Fruit fly (Drosophila melanogaster): ENCODE measurements around the gene eIF4E3.

The eIF4E3 gene

dm6 chr3L:8211590-8211989 is 17.4 kb upstream of the eIF4E3 start, which contains the start of gene CG8006:
Gene CG8006 (plus strand): TSS chr3L:8211890.
- TF ChIP-seq otp (GFP tag; IDR thresholded peaks at IDR 0.05) (no peak), Ets65A (GFP tag) (peak; percentile 90)

dm6 chr3L:8214980-8215379 is 14.0 kb upstream of the eIF4E3 start, which contains the start of gene CG8012:
Gene CG8012 (plus strand): TSS chr3L:8215280.
- no peak for TF ChIP-seq yki (optimal IDR thresholded peaks at IDR 0.05)
- TF ChIP-seq HLH4C (GFP tag; IDR thresholded peaks at IDR 0.05; ENCODE audit: partially characterized antibody) = no peak

dm6 chr3L:8218883-8219282 is 10.1 kb upstream of the eIF4E3 start, which contains the start of gene CG13674:
Gene CG13674 (minus strand): TSS chr3L:8218983.
- TF ChIP-seq mld (GFP tag; IDR thresholded peaks at IDR 0.05; ENCODE audit: partially characterized antibody) (no peak), Hey (tag; optimal IDR thresholded peaks at IDR 0.05) (peak; percentile 65)

DNA sequence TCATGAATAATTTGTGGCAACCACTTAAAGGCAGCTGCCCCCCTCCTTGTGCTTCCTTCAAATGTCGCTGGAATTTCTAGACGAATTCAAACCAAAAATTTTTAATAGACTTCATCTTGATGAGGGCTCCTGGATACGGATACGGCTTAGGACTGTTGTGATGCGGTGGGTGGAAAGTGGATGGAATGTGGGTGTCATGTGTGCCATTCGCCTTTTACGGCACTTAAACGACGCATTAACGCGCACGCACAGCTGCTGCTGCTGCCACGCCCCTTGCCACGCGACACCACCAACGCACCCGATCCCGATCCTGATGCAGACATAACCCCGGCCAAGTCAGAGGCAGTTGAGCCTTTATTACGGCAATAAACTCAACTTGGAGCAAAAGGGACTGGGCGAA is 9.3 kb upstream of the eIF4E3 start:
- TF ChIP-seq hb (GFP tag; IDR thresholded peaks at IDR 0.05; ENCODE audit: partially characterized antibody) = no peak
- no peak for TF ChIP-seq CG2202 (tag; optimal IDR thresholded peaks at IDR 0.05)
- TF ChIP-seq gt (GFP tag; IDR thresholded peaks at IDR 0.05) = no peak
- TF ChIP-seq Bdp1 (GFP tag; optimal IDR thresholded peaks at IDR 0.05) = no peak
- TF ChIP-seq stc (GFP tag; IDR thresholded peaks at IDR 0.05) = no peak
- no peak for TF ChIP-seq CG3847 (GFP tag; IDR thresholded peaks at IDR 0.05)
- TF ChIP-seq Hey (tag; optimal IDR thresholded peaks at IDR 0.05) = peak; percentile 65
- TF ChIP-seq crol (GFP tag; IDR thresholded peaks at IDR 0.05) = no peak
- no peak for TF ChIP-seq dan (GFP tag; IDR thresholded peaks at IDR 0.05)
- TF ChIP-seq CG7786 (GFP tag; optimal IDR thresholded peaks at IDR 0.05) = no peak
- peak; percentile 30 for TF ChIP-seq CG13894 (tag; optimal IDR thresholded peaks at IDR 0.05)
- no peak for TF ChIP-seq Opbp (GFP tag; IDR thresholded peaks at IDR 0.05; ENCODE audit: partially characterized antibody)
- TF ChIP-seq zen (tag; optimal IDR thresholded peaks at IDR 0.05) = no peak
- TF ChIP-seq CG32772 (GFP tag; IDR thresholded peaks at IDR 0.05) = no peak
- peak; percentile 71 for TF ChIP-seq sd (tag; optimal IDR thresholded peaks at IDR 0.05)
- TF ChIP-seq fd3F (GFP tag; optimal IDR thresholded peaks at IDR 0.05) = no peak
- TF ChIP-seq Ets65A (GFP tag) = peak; percentile 50
- no peak for TF ChIP-seq Vsx1 (GFP tag; optimal IDR thresholded peaks at IDR 0.05)
- TF ChIP-seq bsh (GFP tag; optimal IDR thresholded peaks at IDR 0.05) = no peak
- TF ChIP-seq abd-A (tag; optimal IDR thresholded peaks at IDR 0.05) = peak; percentile 89
- no peak for TF ChIP-seq Sin3A (optimal IDR thresholded peaks at IDR 0.05)
- no peak for TF ChIP-seq HmgD (GFP tag; optimal IDR thresholded peaks at IDR 0.05)
- no peak for TF ChIP-seq NfI (GFP tag; optimal IDR thresholded peaks at IDR 0.05)
- no peak for TF ChIP-seq CG9437 (GFP tag; optimal IDR thresholded peaks at IDR 0.05)
- TF ChIP-seq CG7839 (tag; optimal IDR thresholded peaks at IDR 0.05) = no peak

dm6 chr3L:8221835-8222234 is 7.2 kb upstream of the eIF4E3 start, which contains the start of gene CG13678:
Gene CG13678 (plus strand): TSS chr3L:8222141.
- TF ChIP-seq Chrac-16 (GFP tag; optimal IDR thresholded peaks at IDR 0.05) (no peak), CG14860 (GFP tag; IDR thresholded peaks at IDR 0.05; ENCODE audit: partially characterized antibody) (no peak), CG11093 (GFP tag; IDR thresholded peaks at IDR 0.05) (no peak), prd (optimal IDR thresholded peaks at IDR 0.05) (no peak), prd (GFP tag; IDR thresholded peaks at IDR 0.05) (no peak), Blimp-1 (GFP tag; optimal IDR thresholded peaks at IDR 0.05) (peak; percentile 87), CG11696 (GFP tag; IDR thresholded peaks at IDR 0.05) (no peak), PHDP (tag; optimal IDR thresholded peaks at IDR 0.05) (no peak), CG4707 (GFP tag; optimal IDR thresholded peaks at IDR 0.05) (no peak), kni (GFP tag; optimal IDR thresholded peaks at IDR 0.05) (peak; percentile 79), wor (GFP tag; IDR thresholded peaks at IDR 0.05) (no peak), Hr51 (GFP tag; optimal IDR thresholded peaks at IDR 0.05) (no peak), CG6683 (GFP tag; optimal IDR thresholded peaks at IDR 0.05) (no peak), CrebB (tag; optimal IDR thresholded peaks at IDR 0.05) (no peak), Max (GFP tag; optimal IDR thresholded peaks at IDR 0.05) (no peak), Poxn (GFP tag; IDR thresholded peaks at IDR 0.05) (no peak), jumu (GFP tag; optimal IDR thresholded peaks at IDR 0.05) (no peak), Usf (GFP tag; optimal IDR thresholded peaks at IDR 0.05) (no peak)
